Fruit fly (Drosophila melanogaster) whole organism, embryonic: ENCODE data around the gene CG3294.

Experiments
- Antp ChIP-seq: fragments of 200-800 bp; sonication (Bioruptor generic); optimal IDR thresholded peaks from 3 replicates; lab custom pipeline; 2016; ENCODE audit warnings: missing biosample characterization, missing genetic modification characterization
- Bdp1 ChIP-seq: fragments of 200-800 bp; sonication (Bioruptor generic); optimal IDR thresholded peaks from 3 replicates; lab custom pipeline; 2016; ENCODE audit warnings: missing biosample characterization, missing genetic modification characterization
- Blimp-1 ChIP-seq: fragments of 200-800 bp; sonication (Bioruptor generic); optimal IDR thresholded peaks from 3 replicates; lab custom pipeline; 2018; ENCODE audit warnings: missing biosample characterization, missing genetic modification characterization, mild to moderate bottlenecking, moderate library complexity, missing genetic modification reagents
- CG11093 ChIP-seq: fragments of 200-800 bp; sonication (Bioruptor generic); IDR thresholded peaks from 3 replicates; pipeline ENCODE4 v1.3.6; 2022; ENCODE audit warnings: missing biosample characterization, missing genetic modification characterization
- CG12071 ChIP-seq: fragments of 200-800 bp; sonication (Bioruptor generic); optimal IDR thresholded peaks from 3 replicates; lab custom pipeline; 2018; ENCODE audit warnings: missing biosample characterization, mild to moderate bottlenecking, missing genetic modification characterization
- CG12155 ChIP-seq: fragments of 200-800 bp; sonication (Bioruptor generic); optimal IDR thresholded peaks from 3 replicates; lab custom pipeline; 2016; ENCODE audit warnings: missing biosample characterization, missing genetic modification characterization
- CG12219 ChIP-seq: fragments of 200-800 bp; sonication (Bioruptor generic); optimal IDR thresholded peaks from 3 replicates; lab custom pipeline; 2018; ENCODE audit warnings: missing biosample characterization, mild to moderate bottlenecking, missing genetic modification characterization
- CG12299 ChIP-seq: fragments of 200-800 bp; sonication (Bioruptor generic); optimal IDR thresholded peaks from 2 replicates; lab custom pipeline; 2018; ENCODE audit warnings: missing biosample characterization, mild to moderate bottlenecking, missing genetic modification characterization
- CG12769 ChIP-seq: fragments of 200-800 bp; sonication (Bioruptor generic); optimal IDR thresholded peaks from 2 replicates; lab custom pipeline; 2019; ENCODE audit warnings: missing biosample characterization, mild to moderate bottlenecking, missing genetic modification characterization, moderate library complexity
- CG13287 ChIP-seq: fragments of 200-800 bp; sonication (Bioruptor generic); IDR thresholded peaks from 2 replicates; pipeline ENCODE4 v1.3.6; 2022; ENCODE audit warnings: missing biosample characterization, missing genetic modification characterization; ENCODE audit not compliant: partially characterized antibody
- CG15696 ChIP-seq: fragments of 200-800 bp; sonication (Bioruptor generic); optimal IDR thresholded peaks from 2 replicates; lab custom pipeline; 2019; ENCODE audit warnings: missing biosample characterization, mild to moderate bottlenecking, missing genetic modification characterization, moderate library complexity
- CG1792 ChIP-seq: fragments of 200-800 bp; sonication (Bioruptor generic); optimal IDR thresholded peaks from 2 replicates; lab custom pipeline; 2016; ENCODE audit warnings: missing biosample characterization, missing genetic modification characterization
- CG31388 ChIP-seq: fragments of 200-800 bp; sonication (Bioruptor generic); optimal IDR thresholded peaks from 2 replicates; lab custom pipeline; 2016; ENCODE audit warnings: missing biosample characterization, missing genetic modification characterization
- CG3407 ChIP-seq: fragments of 200-800 bp; sonication (Bioruptor generic); optimal IDR thresholded peaks from 2 replicates; lab custom pipeline; 2018; ENCODE audit warnings: missing biosample characterization, mild to moderate bottlenecking, missing genetic modification characterization
- CG4328 ChIP-seq: fragments of 200-800 bp; sonication (Bioruptor generic); optimal IDR thresholded peaks from 3 replicates; lab custom pipeline; 2017; ENCODE audit warnings: missing biosample characterization, missing genetic modification reagents, missing genetic modification characterization
- CG6272 ChIP-seq: fragments of 200-800 bp; sonication (Bioruptor generic); IDR thresholded peaks from 2 replicates; pipeline ENCODE4 v1.3.6; 2022; ENCODE audit warnings: missing biosample characterization, missing genetic modification characterization
- CG6654 ChIP-seq: fragments of 200-800 bp; sonication (Bioruptor generic); optimal IDR thresholded peaks from 2 replicates; lab custom pipeline; 2017; ENCODE audit warnings: missing biosample characterization, mild to moderate bottlenecking, missing genetic modification characterization
- CG6813 ChIP-seq: fragments of 200-800 bp; sonication (Bioruptor generic); optimal IDR thresholded peaks from 2 replicates; lab custom pipeline; 2017; ENCODE audit warnings: missing biosample characterization, missing genetic modification characterization, mild to moderate bottlenecking, moderate library complexity, missing genetic modification reagents
- CG7839 ChIP-seq: fragments of 200-800 bp; sonication (Bioruptor generic); optimal IDR thresholded peaks from 3 replicates; lab custom pipeline; 2018; ENCODE audit warnings: missing biosample characterization, mild to moderate bottlenecking, missing genetic modification characterization, moderate library complexity
- CrebB ChIP-seq: fragments of 200-800 bp; sonication (Bioruptor generic); optimal IDR thresholded peaks from 3 replicates; lab custom pipeline; 2018; ENCODE audit warnings: missing biosample characterization, mild to moderate bottlenecking, missing genetic modification characterization
- Dad ChIP-seq: fragments of 200-800 bp; sonication (Bioruptor generic); optimal IDR thresholded peaks from 3 replicates; lab custom pipeline; 2016; ENCODE audit warnings: missing biosample characterization, missing genetic modification characterization
- Dip3 ChIP-seq: fragments of 200-800 bp; sonication (Bioruptor generic); optimal IDR thresholded peaks from 3 replicates; lab custom pipeline; 2016; ENCODE audit warnings: missing biosample characterization, missing genetic modification characterization
- Dp ChIP-seq: fragments of 200-800 bp; sonication (Bioruptor generic); optimal IDR thresholded peaks from 2 replicates; lab custom pipeline; 2018; ENCODE audit warnings: missing biosample characterization, mild to moderate bottlenecking, missing genetic modification characterization, moderate library complexity
- E2f1 ChIP-seq: fragments of 200-800 bp; sonication (Bioruptor generic); IDR thresholded peaks from 2 replicates; pipeline ENCODE4 v1.3.6; 2022; ENCODE audit warnings: missing biosample characterization, missing genetic modification characterization
- Elba2 ChIP-seq: fragments of 200-800 bp; sonication (Bioruptor generic); optimal IDR thresholded peaks from 3 replicates; lab custom pipeline; 2016; ENCODE audit warnings: missing biosample characterization, missing genetic modification characterization
- H15 ChIP-seq: fragments of 200-800 bp; sonication (Bioruptor generic); IDR thresholded peaks from 3 replicates; pipeline ENCODE4 v1.3.6; 2022; ENCODE audit warnings: missing biosample characterization, missing genetic modification characterization
- HHEX ChIP-seq: fragments of 200-800 bp; sonication (Bioruptor generic); optimal IDR thresholded peaks from 3 replicates; lab custom pipeline; 2017; ENCODE audit warnings: missing biosample characterization, mild to moderate bottlenecking, missing genetic modification characterization, missing genetic modification reagents
- Hsf ChIP-seq: fragments of 200-800 bp; sonication (Bioruptor generic); optimal IDR thresholded peaks from 3 replicates; lab custom pipeline; 2016; ENCODE audit warnings: missing biosample characterization, missing genetic modification characterization
- Myb ChIP-seq: fragments of 200-800 bp; sonication (Bioruptor generic); optimal IDR thresholded peaks from 2 replicates; lab custom pipeline; 2016; ENCODE audit warnings: missing biosample characterization, missing genetic modification characterization
- NC2β ChIP-seq: fragments of 200-800 bp; sonication (Bioruptor generic); optimal IDR thresholded peaks from 2 replicates; lab custom pipeline; 2016; ENCODE audit warnings: missing biosample characterization, missing genetic modification characterization
- NFAT ChIP-seq: fragments of 200-800 bp; sonication (Bioruptor generic); IDR thresholded peaks from 2 replicates; pipeline ENCODE4 v1.3.6; 2022; ENCODE audit warnings: missing biosample characterization, missing genetic modification characterization
- Nf-YB ChIP-seq: fragments of 200-800 bp; sonication (Bioruptor generic); optimal IDR thresholded peaks from 3 replicates; lab custom pipeline; 2019; ENCODE audit warnings: missing biosample characterization, mild to moderate bottlenecking, missing genetic modification characterization, moderate library complexity
- NfI ChIP-seq: fragments of 200-800 bp; sonication (Bioruptor generic); optimal IDR thresholded peaks from 3 replicates; lab custom pipeline; 2018; ENCODE audit warnings: missing biosample characterization, mild to moderate bottlenecking, missing genetic modification characterization, moderate library complexity
- Oaz ChIP-seq: fragments of 200-800 bp; sonication (Bioruptor generic); IDR thresholded peaks from 2 replicates; pipeline ENCODE4 v1.3.6; 2022; ENCODE audit warnings: missing biosample characterization, missing genetic modification characterization
- Sin3A ChIP-seq: fragments of >200 bp; optimal IDR thresholded peaks from 2 replicates; lab custom pipeline; 2018
- Xrp1 ChIP-seq: fragments of 200-800 bp; sonication (Bioruptor generic); IDR thresholded peaks from 2 replicates; pipeline ENCODE4 v1.3.6; 2022; ENCODE audit warnings: missing biosample characterization, missing genetic modification characterization
- ara ChIP-seq: fragments of 200-800 bp; sonication (Bioruptor generic); IDR thresholded peaks from 2 replicates; pipeline ENCODE4 v1.3.6; 2022; ENCODE audit warnings: missing biosample characterization, missing genetic modification characterization
- bsh ChIP-seq, 2 experiments: fragments of 200-800 bp; sonication (Bioruptor generic); optimal IDR thresholded peaks; 2 replicates each; lab custom pipeline; 2017 to 2018; ENCODE audit warnings: mild to moderate bottlenecking in 2 of 2, missing biosample characterization in 2 of 2, missing genetic modification characterization in 2 of 2, moderate library complexity in 1 of 2
- da ChIP-seq: fragments of 200-800 bp; sonication (Bioruptor generic); optimal IDR thresholded peaks from 2 replicates; lab custom pipeline; 2016; ENCODE audit warnings: missing biosample characterization, missing genetic modification characterization
- hbn ChIP-seq: fragments of 200-800 bp; sonication (Bioruptor generic); IDR thresholded peaks from 2 replicates; pipeline ENCODE4 v1.3.6; 2022; ENCODE audit warnings: missing biosample characterization, missing genetic modification characterization; ENCODE audit not compliant: partially characterized antibody
- inv ChIP-seq: fragments of 200-800 bp; sonication (Bioruptor generic); IDR thresholded peaks from 2 replicates; pipeline ENCODE4 v1.3.6; 2022; ENCODE audit warnings: missing biosample characterization, missing genetic modification characterization; ENCODE audit not compliant: partially characterized antibody
- psq ChIP-seq: fragments of 200-800 bp; sonication (Bioruptor generic); optimal IDR thresholded peaks from 2 replicates; lab custom pipeline; 2017; ENCODE audit warnings: missing biosample characterization, missing genetic modification characterization
- repo ChIP-seq: fragments of 200-800 bp; sonication (Bioruptor generic); optimal IDR thresholded peaks from 2 replicates; lab custom pipeline; 2016; ENCODE audit warnings: missing biosample characterization, missing genetic modification characterization
- seq ChIP-seq: fragments of 200-800 bp; sonication (Bioruptor generic); IDR thresholded peaks from 2 replicates; pipeline ENCODE4 v1.3.6; 2022; ENCODE audit warnings: missing biosample characterization, missing genetic modification characterization
- slou ChIP-seq: fragments of 200-800 bp; sonication (Bioruptor generic); optimal IDR thresholded peaks from 3 replicates; lab custom pipeline; 2016; ENCODE audit warnings: missing biosample characterization, missing genetic modification characterization
- tin ChIP-seq: fragments of 200-800 bp; sonication (Bioruptor generic); optimal IDR thresholded peaks from 3 replicates; lab custom pipeline; 2016; ENCODE audit warnings: missing biosample characterization, missing genetic modification characterization
- trem ChIP-seq: fragments of 200-800 bp; optimal IDR thresholded peaks from 3 replicates; lab custom pipeline; 2019; ENCODE audit warnings: missing biosample characterization, mild to moderate bottlenecking, missing genetic modification characterization, moderate library complexity
- unc-4 ChIP-seq: fragments of 200-800 bp; sonication (Bioruptor generic); IDR thresholded peaks from 2 replicates; pipeline ENCODE4 v1.3.6; 2022; ENCODE audit warnings: missing biosample characterization, missing genetic modification characterization; ENCODE audit not compliant: partially characterized antibody
- zen2 ChIP-seq: fragments of 200-800 bp; sonication (Bioruptor generic); IDR thresholded peaks from 3 replicates; pipeline ENCODE4 v1.3.6; 2022; ENCODE audit warnings: missing biosample characterization, missing genetic modification characterization; ENCODE audit not compliant: partially characterized antibody

The CG3294 gene

DNA sequence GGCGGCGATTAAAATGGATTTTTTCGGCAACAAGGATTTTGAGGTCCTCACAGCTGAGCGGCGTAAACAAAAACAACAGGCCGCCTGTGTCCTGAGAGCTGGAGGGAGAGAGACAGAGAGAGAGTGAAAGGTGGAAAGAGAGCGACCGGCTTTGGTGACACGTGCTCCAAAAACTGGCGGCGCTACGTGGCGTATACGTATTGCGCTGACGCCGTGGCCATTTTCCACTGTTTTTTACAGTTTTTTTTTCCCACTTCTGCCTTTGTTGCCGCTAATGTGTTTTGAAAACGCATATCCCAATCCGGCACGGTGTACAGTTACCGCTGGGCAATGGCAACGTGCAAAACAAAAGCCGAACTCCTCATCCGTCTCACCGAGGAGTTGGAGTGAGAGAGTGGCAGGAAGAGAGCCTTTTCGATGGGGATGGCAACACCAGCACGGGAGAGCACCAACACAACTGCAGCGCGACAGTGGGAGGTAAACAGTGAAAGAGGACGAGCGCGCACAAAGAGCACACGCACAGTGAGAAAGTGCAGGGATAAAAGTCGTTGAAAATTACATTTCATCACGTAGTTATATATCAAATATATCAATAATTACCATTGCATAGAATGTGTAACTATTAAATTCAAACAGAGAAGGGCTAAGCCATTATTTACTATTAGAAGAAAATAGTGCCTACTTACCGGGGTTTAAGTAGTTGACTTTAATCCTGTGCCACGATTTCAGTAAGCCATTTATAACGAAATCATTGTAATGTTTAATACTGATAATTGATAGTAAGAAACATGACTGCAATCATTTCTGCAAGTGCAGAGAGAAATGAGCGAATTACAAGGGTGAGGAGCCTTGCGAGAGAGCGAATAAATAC lies 26.3 kb downstream of the CG3294 start (continued):
- TF ChIP-seq seq (GFP tag; lab: Robert Waterston, UW) (peak; percentile 6; the same call in 1 of the 2 replicates), NfI (GFP tag; lab: Kevin White, UChicago) (peak; percentile 16), bsh (GFP tag; optimal IDR thresholded peaks at IDR 0.05; lab: Kevin White, UChicago) (peak; percentile 52 to 68), ara (GFP tag; lab: Robert Waterston, UW) (no peak; the same call in 1 of the 2 replicates), CG3407 (GFP tag; lab: Kevin White, UChicago) (no peak), Elba2 (GFP tag; lab: Kevin White, UChicago) (no peak), Oaz (GFP tag; lab: Robert Waterston, UW) (peak; percentile 12; the same call in 1 of the 2 replicates), da (GFP tag; lab: Kevin White, UChicago) (no peak), E2f1 (GFP tag; lab: Robert Waterston, UW) (peak; percentile 44), Dad (GFP tag; lab: Kevin White, UChicago) (no peak), Blimp-1 (GFP tag; lab: Kevin White, UChicago) (peak; percentile 2), Hsf (GFP tag; lab: Kevin White, UChicago) (peak; percentile 41), CG12071 (peak; percentile 16), trem (tag; lab: Kevin White, UChicago) (no peak), CG11093 (GFP tag; lab: Robert Waterston, UW) (peak; percentile 10; the same call in 1 of the 3 replicates), CG12769 (tag; lab: Kevin White, UChicago) (peak; percentile 68), CG6813 (GFP tag; lab: Kevin White, UChicago) (peak; percentile 44), CG6654 (GFP tag; lab: Kevin White, UChicago) (peak; percentile 19), H15 (no peak), repo (no peak), NFAT (GFP tag; lab: Robert Waterston, UW) (peak; percentile 42; the same call in 1 of the 2 replicates), slou (peak; percentile 19), CG15696 (tag; lab: Kevin White, UChicago) (peak; percentile 58), CG31388 (GFP tag; lab: Kevin White, UChicago) (no peak), NC2β (peak; percentile 15), Dp (GFP tag; lab: Kevin White, UChicago) (no peak), Sin3A (lab: Kevin White, UChicago) (no peak), tin (GFP tag; lab: Kevin White, UChicago) (peak; percentile 50), unc-4 (no peak), CG6272 (GFP tag; lab: Robert Waterston, UW) (0 out of 2 replicates have a peak, but pooled peaks have one; percentile 9), Dip3 (GFP tag; lab: Kevin White, UChicago) (peak; percentile 21), psq (GFP tag; lab: Kevin White, UChicago) (peak; percentile 33), zen2 (no peak), Myb (GFP tag; lab: Kevin White, UChicago) (peak; percentile 5), Antp (no peak), CG4328 (GFP tag; lab: Kevin White, UChicago) (peak; percentile 49), CG1792 (no peak), HHEX (GFP tag; lab: Kevin White, UChicago) (peak; percentile 21), CG12155 (GFP tag; lab: Kevin White, UChicago) (peak; percentile 8), CrebB (no peak), Nf-YB (GFP tag; lab: Kevin White, UChicago) (peak; percentile 38), inv (no peak), CG12299 (no peak), CG12219 (GFP tag; lab: Kevin White, UChicago) (peak; percentile 63), Bdp1 (peak; percentile 24), hbn (no peak), CG7839 (tag; lab: Kevin White, UChicago) (peak; percentile 49), CG13287 (GFP tag; lab: Robert Waterston, UW) (no peak), Xrp1 (GFP tag; lab: Robert Waterston, UW) (peak; percentile 51)
